Fruit fly (Drosophila melanogaster) whole organism, adult: ENCODE results near the gene CG14190.

ENCODE experiments used
- CG11617 ChIP-seq: fragments of 200-800 bp; sonication (Bioruptor generic); optimal IDR thresholded peaks from 2 replicates; lab custom pipeline; 2017; ENCODE audit warnings: mild to moderate bottlenecking, missing biosample characterization, missing genetic modification reagents, missing genetic modification characterization
- CG12768 ChIP-seq: fragments of 200-800 bp; sonication (Bioruptor generic); optimal IDR thresholded peaks from 2 replicates; lab custom pipeline; 2017; ENCODE audit warnings: missing biosample characterization, missing genetic modification characterization, mild to moderate bottlenecking, moderate library complexity, missing genetic modification reagents
- CG14711 ChIP-seq: fragments of 200-800 bp; sonication (Bioruptor generic); optimal IDR thresholded peaks from 2 replicates; lab custom pipeline; 2018; ENCODE audit warnings: missing biosample characterization, mild to moderate bottlenecking, missing genetic modification characterization, moderate library complexity
- CG1620 ChIP-seq: fragments of 200-800 bp; sonication (Bioruptor generic); optimal IDR thresholded peaks from 2 replicates; lab custom pipeline; 2016; ENCODE audit warnings: missing biosample characterization, missing genetic modification characterization
- CG33017 ChIP-seq: fragments of 200-800 bp; sonication (Bioruptor generic); optimal IDR thresholded peaks from 2 replicates; lab custom pipeline; 2018; ENCODE audit warnings: missing biosample characterization, mild to moderate bottlenecking, missing genetic modification characterization, moderate library complexity
- CG5204 ChIP-seq: fragments of 200-800 bp; sonication (Bioruptor generic); optimal IDR thresholded peaks from 2 replicates; lab custom pipeline; 2016; ENCODE audit warnings: missing biosample characterization, missing genetic modification characterization
- CG7045 ChIP-seq: fragments of 200-800 bp; sonication (Bioruptor generic); optimal IDR thresholded peaks from 2 replicates; lab custom pipeline; 2017; ENCODE audit warnings: missing biosample characterization, mild to moderate bottlenecking, missing genetic modification characterization
- CG7101 ChIP-seq: fragments of 200-800 bp; sonication (Bioruptor generic); optimal IDR thresholded peaks from 2 replicates; lab custom pipeline; 2018; ENCODE audit warnings: missing biosample characterization, mild to moderate bottlenecking, missing genetic modification characterization, moderate library complexity
- Clk ChIP-seq: fragments of 200-800 bp; sonication (Bioruptor generic); optimal IDR thresholded peaks from 2 replicates; lab custom pipeline; 2017; ENCODE audit warnings: missing biosample characterization, missing genetic modification characterization
- Crg-1 ChIP-seq: fragments of 200-800 bp; sonication (Bioruptor generic); optimal IDR thresholded peaks from 2 replicates; lab custom pipeline; 2016; ENCODE audit warnings: missing biosample characterization, missing genetic modification characterization
- Hr96 ChIP-seq: fragments of 200-800 bp; sonication (Bioruptor generic); optimal IDR thresholded peaks from 2 replicates; lab custom pipeline; 2016; ENCODE audit warnings: missing biosample characterization, missing genetic modification characterization
- Mnt ChIP-seq: fragments of 200-800 bp; sonication (Bioruptor generic); optimal IDR thresholded peaks from 2 replicates; lab custom pipeline; 2016; ENCODE audit warnings: missing biosample characterization, mild to moderate bottlenecking, missing genetic modification characterization
- bab1 ChIP-seq: fragments of 200-800 bp; sonication (Bioruptor generic); optimal IDR thresholded peaks from 3 replicates; lab custom pipeline; 2019; ENCODE audit warnings: missing biosample characterization, mild to moderate bottlenecking, missing genetic modification characterization, moderate library complexity
- cic ChIP-seq: fragments of 200-800 bp; sonication (Bioruptor generic); optimal IDR thresholded peaks from 2 replicates; lab custom pipeline; 2017; ENCODE audit warnings: missing biosample characterization, mild to moderate bottlenecking, missing genetic modification characterization, moderate library complexity
- cnc ChIP-seq, 2 experiments: fragments of >200 bp; optimal IDR thresholded peaks; 2 replicates each; lab custom pipeline; 2017
- kay ChIP-seq: fragments of 200-800 bp; sonication (Bioruptor generic); peaks from one replicate; lab custom pipeline; 2016; ENCODE audit warnings: missing biosample characterization, missing genetic modification characterization, borderline replicate concordance
- ovo ChIP-seq: fragments of 200-800 bp; sonication (Bioruptor generic); optimal IDR thresholded peaks from 2 replicates; lab custom pipeline; 2016; ENCODE audit warnings: missing biosample characterization, missing genetic modification characterization
- pad ChIP-seq: fragments of 200-800 bp; sonication (Bioruptor generic); optimal IDR thresholded peaks from 3 replicates; lab custom pipeline; 2017; ENCODE audit warnings: missing biosample characterization, missing genetic modification characterization, mild to moderate bottlenecking, moderate library complexity, missing genetic modification reagents
- tj ChIP-seq: fragments of 200-800 bp; sonication (Bioruptor generic); optimal IDR thresholded peaks from 3 replicates; lab custom pipeline; 2017; ENCODE audit warnings: missing biosample characterization, mild to moderate bottlenecking, missing genetic modification characterization, moderate library complexity
- toe ChIP-seq: fragments of 200-800 bp; sonication (Bioruptor generic); optimal IDR thresholded peaks from 2 replicates; lab custom pipeline; 2016; ENCODE audit warnings: missing biosample characterization, missing genetic modification characterization

The CG14190 gene

DNA sequence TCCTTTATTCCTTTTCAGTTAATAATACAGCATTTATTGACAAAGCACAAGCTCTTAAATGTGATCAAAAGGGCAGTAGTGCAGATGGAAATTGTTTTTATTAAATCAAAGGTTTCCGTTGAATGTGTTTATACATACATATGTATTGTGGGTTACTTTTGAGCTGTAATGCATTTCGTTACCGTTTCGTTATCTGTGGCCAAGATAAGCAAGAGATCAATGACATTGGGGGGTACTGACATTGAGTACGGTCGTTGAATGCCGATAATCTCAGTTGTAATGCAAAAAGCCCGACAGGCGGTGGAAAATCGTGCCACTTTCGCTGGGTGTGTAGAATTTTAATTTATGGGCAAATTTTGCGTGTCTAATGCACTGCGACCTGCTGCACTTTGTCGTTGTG lies 16.3 kb downstream of the CG14190 start:
- TF ChIP-seq CG12768 (GFP tag; lab: Kevin White, UChicago) (no peak), tj (GFP tag; lab: Kevin White, UChicago) (no peak), cic (GFP tag; lab: Kevin White, UChicago) (no peak), kay (GFP tag; lab: Kevin White, UChicago) (no peak), CG14711 (tag; lab: Kevin White, UChicago) (no peak), bab1 (GFP tag; lab: Kevin White, UChicago) (no peak), Mnt (GFP tag; lab: Kevin White, UChicago) (no peak), CG11617 (no peak), CG7045 (GFP tag; lab: Kevin White, UChicago) (no peak), ovo (GFP tag; lab: Kevin White, UChicago) (no peak), CG1620 (GFP tag; lab: Kevin White, UChicago) (no peak), toe (GFP tag; lab: Kevin White, UChicago) (no peak), CG5204 (GFP tag; lab: Kevin White, UChicago) (no peak), Hr96 (GFP tag; lab: Kevin White, UChicago) (no peak), cnc (optimal IDR thresholded peaks at IDR 0.05; lab: Kevin White, UChicago) (no peak), Crg-1 (GFP tag; lab: Kevin White, UChicago) (no peak), CG33017 (tag; lab: Kevin White, UChicago) (no peak), CG7101 (tag; lab: Kevin White, UChicago) (no peak), pad (no peak), Clk (GFP tag; lab: Kevin White, UChicago) (no peak)

dm6 chrX:19073878-19074277 lies 17.2 kb downstream of the CG14190 start:
- TF ChIP-seq CG7101 (tag; lab: Kevin White, UChicago): no peak
- TF ChIP-seq tj (GFP tag; lab: Kevin White, UChicago): no peak
- TF ChIP-seq CG12768 (GFP tag; lab: Kevin White, UChicago): no peak
- no peak for TF ChIP-seq kay (GFP tag; lab: Kevin White, UChicago)
- no peak for TF ChIP-seq CG7045 (GFP tag; lab: Kevin White, UChicago)
- TF ChIP-seq Hr96 (GFP tag; lab: Kevin White, UChicago): no peak
- TF ChIP-seq toe (GFP tag; lab: Kevin White, UChicago): no peak

dm6 chrX:19074585-19074984 lies 17.9 kb downstream of the CG14190 start:
- TF ChIP-seq cic (GFP tag; lab: Kevin White, UChicago) (no peak), CG12768 (GFP tag; lab: Kevin White, UChicago) (no peak)

dm6 chrX:19077420-19077819 lies 20.7 kb downstream of the CG14190 start, which contains the start of gene CG7406:
CG7406 (plus strand) TSS chrX:19077720.
- no peak for TF ChIP-seq CG11617
- TF ChIP-seq Crg-1 (GFP tag; lab: Kevin White, UChicago): no peak
- no peak for TF ChIP-seq tj (GFP tag; lab: Kevin White, UChicago)
- no peak for TF ChIP-seq CG33017 (tag; lab: Kevin White, UChicago)
- no peak for TF ChIP-seq Clk (GFP tag; lab: Kevin White, UChicago)
- TF ChIP-seq pad: no peak
- TF ChIP-seq bab1 (GFP tag; lab: Kevin White, UChicago): no peak
- no peak for TF ChIP-seq kay (GFP tag; lab: Kevin White, UChicago)
- no peak for TF ChIP-seq Hr96 (GFP tag; lab: Kevin White, UChicago)
- no peak for TF ChIP-seq CG7045 (GFP tag; lab: Kevin White, UChicago)
- no peak for TF ChIP-seq CG1620 (GFP tag; lab: Kevin White, UChicago)
- TF ChIP-seq ovo (GFP tag; lab: Kevin White, UChicago): no peak
- TF ChIP-seq cic (GFP tag; lab: Kevin White, UChicago): no peak
- no peak for TF ChIP-seq CG5204 (GFP tag; lab: Kevin White, UChicago)
- TF ChIP-seq toe (GFP tag; lab: Kevin White, UChicago): no peak
- no peak for TF ChIP-seq CG12768 (GFP tag; lab: Kevin White, UChicago)
- no peak for TF ChIP-seq cnc (optimal IDR thresholded peaks at IDR 0.05; lab: Kevin White, UChicago)
- TF ChIP-seq Mnt (GFP tag; lab: Kevin White, UChicago): no peak

DNA sequence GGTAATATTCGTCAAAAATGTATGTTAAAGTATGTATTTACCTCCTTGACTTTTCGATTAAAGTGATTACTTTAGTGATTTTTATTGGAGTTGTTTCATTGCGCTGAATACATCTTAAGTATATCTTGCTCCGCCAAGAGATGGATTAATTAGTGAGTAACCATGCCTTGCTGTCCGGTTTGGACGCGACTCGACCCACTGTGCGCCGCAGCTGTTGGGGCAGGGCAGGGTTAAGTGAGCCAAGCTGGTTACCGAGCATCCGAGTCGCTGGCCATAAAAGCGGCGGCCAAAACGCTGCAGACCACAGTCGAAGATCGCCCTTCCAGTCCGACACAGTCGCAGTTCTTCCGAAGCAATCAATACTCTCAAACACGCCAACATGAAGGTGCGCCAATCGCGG lies 24.7 kb downstream of the CG14190 start, which contains the start of gene CG14191:
CG14191 (plus strand) TSS at position 301 of the 400 bp plus-strand sequence.
- TF ChIP-seq CG11617 (no peak), Clk (GFP tag; lab: Kevin White, UChicago) (no peak), Crg-1 (GFP tag; lab: Kevin White, UChicago) (no peak), CG33017 (tag; lab: Kevin White, UChicago) (no peak), pad (no peak), Hr96 (GFP tag; lab: Kevin White, UChicago) (no peak), cnc (optimal IDR thresholded peaks at IDR 0.05; lab: Kevin White, UChicago) (no peak), CG5204 (GFP tag; lab: Kevin White, UChicago) (no peak), tj (GFP tag; lab: Kevin White, UChicago) (no peak), CG7045 (GFP tag; lab: Kevin White, UChicago) (no peak), toe (GFP tag; lab: Kevin White, UChicago) (no peak), CG1620 (GFP tag; lab: Kevin White, UChicago) (no peak), bab1 (GFP tag; lab: Kevin White, UChicago) (no peak), cic (GFP tag; lab: Kevin White, UChicago) (no peak), CG7101 (tag; lab: Kevin White, UChicago) (no peak), kay (GFP tag; lab: Kevin White, UChicago) (no peak), CG14711 (tag; lab: Kevin White, UChicago) (no peak), Mnt (GFP tag; lab: Kevin White, UChicago) (no peak)

- TF ChIP-seq Crg-1 (GFP tag; lab: Kevin White, UChicago) (no peak), Hr96 (GFP tag; lab: Kevin White, UChicago) (no peak)
These were observed 26.5 kb downstream of the CG14190 start, which contains the start of gene CG7423 for dm6 chrX:19083190-19083589. CG7423 (minus strand) TSS chrX:19083290.
